Worm (Caenorhabditis elegans) whole organism, midembryonic: ENCODE measurements around the gene F40F8.4.

Experiments
- T22C8.4 ChIP-seq: fragments of 200-800 bp; sonication (Bioruptor generic); IDR thresholded peaks from 2 replicates; pipeline ENCODE4 v1.3.6; 2022; ENCODE audit warnings: missing genetic modification characterization, missing compliant biosample characterization
- klf-2 ChIP-seq: fragments of 200-800 bp; sonication (Bioruptor generic); conservative IDR thresholded peaks from 2 replicates; pipeline ENCODE4 v1.3.6; 2022; ENCODE audit warnings: missing genetic modification reagents, missing genetic modification characterization, missing compliant biosample characterization
- med-1 ChIP-seq: sonication (generic microtip); optimal IDR thresholded peaks from 2 replicates; lab custom pipeline; 2017; ENCODE audit warnings: missing genetic modification characterization, mild to moderate bottlenecking, missing compliant biosample characterization, antibody characterized with exemption, missing genetic modification reagents; ENCODE audit not compliant: insufficient read depth
- ref-1 ChIP-seq: fragments of 200-800 bp; sonication (Bioruptor generic); conservative IDR thresholded peaks from 2 replicates; pipeline ENCODE4 v1.3.6; 2022; ENCODE audit warnings: missing genetic modification reagents, missing genetic modification characterization, missing compliant biosample characterization
- ztf-29 ChIP-seq: fragments of 200-800 bp; sonication (Bioruptor generic); IDR thresholded peaks from 2 replicates; pipeline ENCODE4 v1.3.6; 2022; ENCODE audit warnings: missing genetic modification reagents, missing genetic modification characterization, missing compliant biosample characterization

DNA sequence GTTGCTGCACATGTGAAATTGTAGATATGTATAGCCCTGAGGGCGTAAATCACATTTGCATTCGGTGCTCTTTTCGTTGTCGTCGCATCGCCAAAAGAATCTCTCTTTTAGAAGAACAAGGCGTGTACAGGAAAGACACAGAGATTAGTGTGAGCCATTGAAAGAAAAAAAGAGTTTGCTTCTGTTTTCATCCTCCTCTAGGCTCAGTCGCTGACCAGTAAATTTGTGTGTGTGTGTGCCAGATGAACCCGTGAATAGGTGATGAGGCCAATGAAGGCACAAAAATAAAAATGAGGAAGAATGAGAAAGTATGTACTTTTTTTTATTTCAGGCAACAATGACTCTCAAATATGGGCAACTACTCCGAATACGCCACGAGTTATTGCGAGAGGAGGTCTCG lies 27.6 kb downstream of the F40F8.4 start, which contains the start of gene mat-2:
- TF ChIP-seq klf-2 (GFP tag; lab: Robert Waterston, UW) = no peak
- no peak for TF ChIP-seq T22C8.4
- no peak for TF ChIP-seq med-1 (GFP tag; lab: Kevin White, UChicago)
- TF ChIP-seq ref-1 = no peak
- no peak for TF ChIP-seq ztf-29 (GFP tag; lab: Robert Waterston, UW)
